Fruit fly (Drosophila melanogaster) whole organism, adult: ENCODE measurements around the gene CG14015.

ENCODE experiments used
- CG11617 ChIP-seq: fragments of 200-800 bp; sonication (Bioruptor generic); optimal IDR thresholded peaks from 2 replicates; lab custom pipeline; 2017; ENCODE audit warnings: mild to moderate bottlenecking, missing biosample characterization, missing genetic modification reagents, missing genetic modification characterization
- CG1620 ChIP-seq: fragments of 200-800 bp; sonication (Bioruptor generic); optimal IDR thresholded peaks from 2 replicates; lab custom pipeline; 2016; ENCODE audit warnings: missing biosample characterization, missing genetic modification characterization
- CG5204 ChIP-seq: fragments of 200-800 bp; sonication (Bioruptor generic); optimal IDR thresholded peaks from 2 replicates; lab custom pipeline; 2016; ENCODE audit warnings: missing biosample characterization, missing genetic modification characterization
- CG7045 ChIP-seq: fragments of 200-800 bp; sonication (Bioruptor generic); optimal IDR thresholded peaks from 2 replicates; lab custom pipeline; 2017; ENCODE audit warnings: missing biosample characterization, mild to moderate bottlenecking, missing genetic modification characterization
- CG7101 ChIP-seq: fragments of 200-800 bp; sonication (Bioruptor generic); optimal IDR thresholded peaks from 2 replicates; lab custom pipeline; 2018; ENCODE audit warnings: missing biosample characterization, mild to moderate bottlenecking, missing genetic modification characterization, moderate library complexity
- Clk ChIP-seq: fragments of 200-800 bp; sonication (Bioruptor generic); optimal IDR thresholded peaks from 2 replicates; lab custom pipeline; 2017; ENCODE audit warnings: missing biosample characterization, missing genetic modification characterization
- Mnt ChIP-seq: fragments of 200-800 bp; sonication (Bioruptor generic); optimal IDR thresholded peaks from 2 replicates; lab custom pipeline; 2016; ENCODE audit warnings: missing biosample characterization, mild to moderate bottlenecking, missing genetic modification characterization
- bab1 ChIP-seq: fragments of 200-800 bp; sonication (Bioruptor generic); optimal IDR thresholded peaks from 3 replicates; lab custom pipeline; 2019; ENCODE audit warnings: missing biosample characterization, mild to moderate bottlenecking, missing genetic modification characterization, moderate library complexity
- cnc ChIP-seq, 2 experiments: fragments of >200 bp; optimal IDR thresholded peaks; 2 replicates each; lab custom pipeline; 2017
- kay ChIP-seq: fragments of 200-800 bp; sonication (Bioruptor generic); peaks from one replicate; lab custom pipeline; 2016; ENCODE audit warnings: missing biosample characterization, missing genetic modification characterization, borderline replicate concordance
- pad ChIP-seq: fragments of 200-800 bp; sonication (Bioruptor generic); optimal IDR thresholded peaks from 3 replicates; lab custom pipeline; 2017; ENCODE audit warnings: missing biosample characterization, missing genetic modification characterization, mild to moderate bottlenecking, moderate library complexity, missing genetic modification reagents

- TF ChIP-seq pad (GFP tag; lab: Kevin White, UChicago) (no peak), bab1 (GFP tag; lab: Kevin White, UChicago) (no peak), CG5204 (GFP tag; lab: Kevin White, UChicago) (no peak), Clk (GFP tag; lab: Kevin White, UChicago) (no peak), cnc (optimal IDR thresholded peaks at IDR 0.05; lab: Kevin White, UChicago) (no peak), CG7101 (tag; lab: Kevin White, UChicago) (no peak), CG1620 (GFP tag; lab: Kevin White, UChicago) (no peak), kay (GFP tag; lab: Kevin White, UChicago) (no peak), CG7045 (GFP tag; lab: Kevin White, UChicago) (no peak), CG11617 (GFP tag; lab: Kevin White, UChicago) (no peak), Mnt (GFP tag; lab: Kevin White, UChicago) (no peak)
Measured at dm6 chr2L:5527861-5528260, 11.1 kb downstream of the CG14015 start, which contains the start of gene CG31915.
